Fruit fly (Drosophila melanogaster) whole organism, embryonic: ENCODE results near the gene na.
"Not testable (repeated sequence)": the region's sequence is repeated elsewhere in the genome, so short reads cannot be mapped to it uniquely, and the experiment has no call there.

Source experiments
- Ada2b ChIP-seq: fragments of 200-800 bp; sonication (Bioruptor generic); IDR thresholded peaks from 2 replicates; pipeline ENCODE4 v1.3.6; 2022; ENCODE audit warnings: missing biosample characterization, missing genetic modification characterization
- Antp ChIP-seq: fragments of 200-800 bp; sonication (Bioruptor generic); optimal IDR thresholded peaks from 3 replicates; lab custom pipeline; 2016; ENCODE audit warnings: missing biosample characterization, missing genetic modification characterization
- BtbVII ChIP-seq: fragments of 200-800 bp; sonication (Bioruptor generic); optimal IDR thresholded peaks from 3 replicates; lab custom pipeline; 2017; ENCODE audit warnings: missing biosample characterization, mild to moderate bottlenecking, missing genetic modification characterization
- CG10267 ChIP-seq: fragments of 200-800 bp; sonication (Bioruptor generic); optimal IDR thresholded peaks from 2 replicates; lab custom pipeline; 2018; ENCODE audit warnings: missing biosample characterization, mild to moderate bottlenecking, missing genetic modification characterization, moderate library complexity
- CG10565 ChIP-seq: fragments of 200-800 bp; sonication (Bioruptor generic); optimal IDR thresholded peaks from 3 replicates; lab custom pipeline; 2016; ENCODE audit warnings: missing biosample characterization, mild to moderate bottlenecking, missing genetic modification characterization
- CG11696 ChIP-seq: fragments of 200-800 bp; sonication (Bioruptor generic); IDR thresholded peaks from 2 replicates; pipeline ENCODE4 v1.3.6; 2022; ENCODE audit warnings: missing biosample characterization, missing genetic modification characterization
- CG12104 ChIP-seq: fragments of 200-800 bp; sonication (Bioruptor generic); optimal IDR thresholded peaks from 3 replicates; lab custom pipeline; 2016; ENCODE audit warnings: missing biosample characterization, missing genetic modification characterization
- CG12236 ChIP-seq: fragments of 200-800 bp; sonication (Bioruptor generic); optimal IDR thresholded peaks from 2 replicates; lab custom pipeline; 2016; ENCODE audit warnings: missing biosample characterization, missing genetic modification characterization
- CG13775 ChIP-seq: fragments of 200-800 bp; sonication (Bioruptor generic); optimal IDR thresholded peaks from 3 replicates; lab custom pipeline; 2017; ENCODE audit warnings: missing biosample characterization, mild to moderate bottlenecking, missing genetic modification characterization
- CG13894 ChIP-seq: fragments of 200-800 bp; sonication (Bioruptor generic); optimal IDR thresholded peaks from 3 replicates; lab custom pipeline; 2018; ENCODE audit warnings: missing biosample characterization, mild to moderate bottlenecking, missing genetic modification characterization, moderate library complexity
- CG14965 ChIP-seq: fragments of 200-800 bp; sonication (Bioruptor generic); optimal IDR thresholded peaks from 2 replicates; lab custom pipeline; 2016; ENCODE audit warnings: missing biosample characterization, missing genetic modification characterization, borderline replicate concordance
- CG16813 ChIP-seq: fragments of 200-800 bp; sonication (Bioruptor generic); IDR thresholded peaks from 3 replicates; pipeline ENCODE4 v1.3.6; 2022; ENCODE audit warnings: missing biosample characterization, missing genetic modification characterization; ENCODE audit not compliant: partially characterized antibody
- CG2199 ChIP-seq: fragments of 200-800 bp; sonication (Bioruptor generic); IDR thresholded peaks from 3 replicates; pipeline ENCODE4 v1.3.6; 2022; ENCODE audit warnings: missing biosample characterization, missing genetic modification characterization
- CG30431 ChIP-seq: fragments of 200-800 bp; sonication (Bioruptor generic); optimal IDR thresholded peaks from 2 replicates; lab custom pipeline; 2017; ENCODE audit warnings: missing biosample characterization, missing genetic modification characterization
- CG5953 ChIP-seq: fragments of 200-800 bp; sonication (Bioruptor generic); IDR thresholded peaks from 2 replicates; pipeline ENCODE4 v1.3.6; 2022; ENCODE audit warnings: missing biosample characterization, missing genetic modification characterization
- CG8944 ChIP-seq: fragments of 200-800 bp; sonication (Bioruptor generic); optimal IDR thresholded peaks from 3 replicates; lab custom pipeline; 2016; ENCODE audit warnings: missing biosample characterization, missing genetic modification characterization
- CG9817 ChIP-seq: fragments of 200-800 bp; sonication (Bioruptor generic); optimal IDR thresholded peaks from 2 replicates; lab custom pipeline; 2018; ENCODE audit warnings: missing biosample characterization, mild to moderate bottlenecking, missing genetic modification characterization, moderate library complexity
- Deaf1 ChIP-seq: fragments of 200-800 bp; optimal IDR thresholded peaks from 3 replicates; lab custom pipeline; 2019; ENCODE audit warnings: missing biosample characterization, mild to moderate bottlenecking, missing genetic modification characterization, moderate library complexity
- HHEX ChIP-seq: fragments of 200-800 bp; sonication (Bioruptor generic); optimal IDR thresholded peaks from 3 replicates; lab custom pipeline; 2017; ENCODE audit warnings: missing biosample characterization, mild to moderate bottlenecking, missing genetic modification characterization, missing genetic modification reagents
- HmgZ ChIP-seq: fragments of 200-800 bp; sonication (Bioruptor generic); optimal IDR thresholded peaks from 2 replicates; lab custom pipeline; 2018; ENCODE audit warnings: missing biosample characterization, mild to moderate bottlenecking, missing genetic modification characterization
- Hsf ChIP-seq: fragments of 200-800 bp; sonication (Bioruptor generic); optimal IDR thresholded peaks from 3 replicates; lab custom pipeline; 2016; ENCODE audit warnings: missing biosample characterization, missing genetic modification characterization
- Med ChIP-seq: fragments of 200-800 bp; sonication (Bioruptor generic); peaks from one replicate; lab custom pipeline; 2016; ENCODE audit warnings: missing biosample characterization, missing genetic modification characterization, mild to moderate bottlenecking, inconsistent platforms, moderate library complexity
- NC2β ChIP-seq: fragments of 200-800 bp; sonication (Bioruptor generic); optimal IDR thresholded peaks from 2 replicates; lab custom pipeline; 2016; ENCODE audit warnings: missing biosample characterization, missing genetic modification characterization
- Rx ChIP-seq: fragments of 200-800 bp; sonication (Bioruptor generic); IDR thresholded peaks from 2 replicates; pipeline ENCODE4 v1.3.6; 2022; ENCODE audit warnings: missing biosample characterization, missing genetic modification characterization
- btn ChIP-seq: fragments of 200-800 bp; sonication (Bioruptor generic); optimal IDR thresholded peaks from 2 replicates; lab custom pipeline; 2016; ENCODE audit warnings: missing biosample characterization, missing genetic modification characterization
- gce ChIP-seq: fragments of 200-800 bp; sonication (Bioruptor generic); IDR thresholded peaks from 3 replicates; pipeline ENCODE4 v1.3.6; 2022; ENCODE audit warnings: missing biosample characterization, missing genetic modification characterization
- ham ChIP-seq: fragments of 200-800 bp; sonication (Bioruptor generic); IDR thresholded peaks from 2 replicates; pipeline ENCODE4 v1.3.6; 2022; ENCODE audit warnings: missing biosample characterization, missing genetic modification characterization
- knrl ChIP-seq: fragments of 200-800 bp; sonication (Bioruptor generic); IDR thresholded peaks from 3 replicates; pipeline ENCODE4 v1.3.6; 2022; ENCODE audit warnings: missing biosample characterization, missing genetic modification characterization; ENCODE audit not compliant: partially characterized antibody
- sens ChIP-seq: fragments of 200-800 bp; sonication (Bioruptor generic); peaks from one replicate; lab custom pipeline; 2016; ENCODE audit warnings: missing biosample characterization, missing genetic modification characterization
- sisA ChIP-seq: fragments of 200-800 bp; sonication (Bioruptor generic); IDR thresholded peaks from 2 replicates; pipeline ENCODE4 v1.3.6; 2022; ENCODE audit warnings: missing biosample characterization, missing genetic modification characterization
- stwl ChIP-seq: fragments of 200-800 bp; sonication (Bioruptor generic); optimal IDR thresholded peaks from 3 replicates; lab custom pipeline; 2018; ENCODE audit warnings: missing biosample characterization, mild to moderate bottlenecking, missing genetic modification characterization, moderate library complexity

The na gene

DNA sequence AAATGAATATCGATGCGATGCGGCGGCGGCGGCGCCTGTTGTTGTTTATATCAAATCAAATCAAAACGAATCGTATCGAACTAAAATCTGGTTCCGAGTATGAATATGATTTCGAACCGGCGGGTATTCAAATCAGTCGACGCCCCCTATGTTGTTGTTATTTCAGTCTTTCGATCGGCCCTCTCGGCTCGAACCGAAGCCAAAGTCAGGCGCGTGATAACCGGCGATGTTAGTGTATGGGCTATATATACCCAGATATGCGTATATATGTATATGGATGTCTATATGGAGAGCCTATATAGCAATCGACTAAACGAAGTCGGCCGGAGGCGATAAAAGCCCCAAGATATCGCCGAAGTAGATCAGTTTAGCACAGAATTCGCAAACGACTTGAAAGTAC lies 5.3 kb upstream of the na start, which contains the start of the genes CG46317 and Tat:
TSS of gene CG46317 (plus strand) at position 361 of the 400 bp plus-strand sequence.
TSS of gene Tat (plus strand) at position 361 of the 400 bp plus-strand sequence.
- TF ChIP-seq CG8944 (GFP tag; lab: Kevin White, UChicago): no peak
- no peak for TF ChIP-seq btn (GFP tag; lab: Kevin White, UChicago)
- TF ChIP-seq CG16813 (GFP tag; lab: Robert Waterston, UW): no peak
- no peak for TF ChIP-seq Hsf (GFP tag; lab: Kevin White, UChicago)
- peak; percentile 95 for TF ChIP-seq CG13894 (tag; lab: Kevin White, UChicago)
- no peak for TF ChIP-seq NC2β (GFP tag; lab: Kevin White, UChicago)
- peak; percentile 52 for TF ChIP-seq Deaf1 (tag; lab: Kevin White, UChicago)

dm6 chrX:14265149-14265548 lies 1.0 kb upstream of the na start:
- TF ChIP-seq sens (GFP tag; lab: Kevin White, UChicago) (peak; percentile 30), HmgZ (tag; lab: Kevin White, UChicago) (no peak), Antp (GFP tag; lab: Kevin White, UChicago) (no peak), CG10267 (peak; percentile 61), CG12236 (GFP tag; lab: Kevin White, UChicago) (no peak), stwl (peak; percentile 97)

DNA sequence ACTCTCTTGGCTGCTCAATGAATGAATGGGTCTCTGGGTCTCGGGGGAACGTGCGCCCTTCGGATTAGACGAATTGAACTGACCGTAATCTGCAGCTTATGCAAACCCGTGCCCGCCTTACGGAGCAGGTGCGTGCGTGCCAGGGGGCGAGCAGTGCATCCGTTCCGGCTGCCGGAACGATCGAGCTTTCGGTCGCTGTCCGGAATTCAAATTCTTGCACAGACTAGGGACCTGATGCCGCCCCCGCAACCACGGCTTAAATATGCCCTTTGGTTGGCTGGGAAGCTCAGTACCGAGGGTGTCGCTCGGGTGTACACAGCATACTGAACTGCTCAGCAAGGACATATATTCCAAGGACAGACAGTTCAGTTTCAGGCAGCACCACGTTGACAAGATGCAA lies 11.3 kb downstream of the na start, which contains the start of gene Muc12Ea:
TSS of gene Muc12Ea (plus strand) at position 301 of the 400 bp plus-strand sequence.
- TF ChIP-seq CG14965 (no peak), Med (GFP tag; lab: Kevin White, UChicago) (peak; percentile 36), sisA (GFP tag; lab: Robert Waterston, UW) (no peak), HHEX (GFP tag; lab: Kevin White, UChicago) (no peak), CG16813 (GFP tag; lab: Robert Waterston, UW) (no peak), CG11696 (GFP tag; lab: Robert Waterston, UW) (no peak)

DNA sequence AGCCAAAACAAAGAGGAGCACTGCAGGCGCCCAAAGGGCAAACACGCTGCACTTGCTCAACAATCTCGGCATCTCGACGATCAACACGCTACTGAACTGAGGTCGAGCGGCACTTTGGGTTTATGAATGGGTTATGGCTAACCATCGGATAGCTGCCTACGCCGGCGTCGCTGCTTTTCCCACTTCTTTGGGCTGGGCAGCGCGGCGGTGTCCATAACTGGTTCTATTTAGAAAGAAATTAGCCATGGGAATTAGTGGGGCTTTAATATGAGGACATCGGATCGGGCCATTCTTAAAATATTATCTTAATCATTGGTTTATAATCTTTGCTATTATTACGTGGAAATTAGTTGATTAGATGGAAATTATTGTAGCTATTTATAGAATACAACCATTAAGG lies 23.1 kb downstream of the na start, which contains the start of gene CG9400:
TSS of gene CG9400 (minus strand) at position 101 of the 400 bp plus-strand sequence.
- TF ChIP-seq CG12104 (GFP tag; lab: Kevin White, UChicago) (no peak), CG10565 (GFP tag; lab: Kevin White, UChicago) (no peak), BtbVII (no peak), ham (GFP tag; lab: Robert Waterston, UW) (no peak), knrl (GFP tag; lab: Robert Waterston, UW) (no peak), CG13775 (GFP tag; lab: Kevin White, UChicago) (no peak), CG9817 (no peak), Ada2b (no peak)

dm6 chrX:14315483-14315882 lies 49.3 kb downstream of the na start, which contains the start of gene betaNACtes2:
Gene betaNACtes2, minus strand, starts transcription at chrX:14315583.
- TF ChIP-seq CG30431 (GFP tag; lab: Kevin White, UChicago); CG5953; CG16813 (GFP tag; lab: Robert Waterston, UW): not testable (repeated sequence)

DNA sequence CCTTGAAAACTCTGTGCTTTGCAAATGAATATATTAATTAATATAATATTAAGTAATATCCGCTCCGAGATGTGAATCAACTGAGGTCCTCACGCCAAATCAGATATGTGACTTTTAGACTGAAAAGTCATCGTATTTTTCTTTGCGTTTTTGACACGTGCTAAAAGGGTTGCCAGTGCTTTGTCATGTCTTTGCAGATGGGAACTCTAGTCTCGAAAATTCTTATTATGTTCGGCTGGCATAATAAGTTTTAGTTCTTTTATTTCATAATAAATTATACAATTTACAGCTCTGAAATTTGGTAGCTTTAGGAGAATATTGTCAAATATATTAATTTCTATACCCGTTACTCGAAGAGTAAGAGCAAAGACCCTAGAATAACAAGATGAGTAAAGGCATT lies 50.9 kb downstream of the na start, which contains the start of gene betaNACtes6:
TSS of gene betaNACtes6 (minus strand) at position 101 of the 400 bp plus-strand sequence.
- TF ChIP-seq Rx, CG2199, gce (GFP tag; lab: Robert Waterston, UW): not testable (repeated sequence)
- TF ChIP-seq, all 482 proteins: peak for 0; not testable (repeated sequence) for 482
